Fruit fly (Drosophila melanogaster) whole organism, prepupa: Measurements from ENCODE around the gene Brf.

Experiments
- CG11294 ChIP-seq: fragments of 200-800 bp; sonication (Bioruptor generic); IDR thresholded peaks from 2 replicates; pipeline ENCODE4 v1.3.6; 2022; ENCODE audit warnings: missing biosample characterization, missing genetic modification characterization
- CG11762 ChIP-seq: fragments of 200-800 bp; sonication (Bioruptor generic); optimal IDR thresholded peaks from 3 replicates; lab custom pipeline; 2016; ENCODE audit warnings: missing biosample characterization, missing genetic modification characterization; ENCODE audit not compliant: insufficient read depth
- CG15336 ChIP-seq: fragments of 200-800 bp; sonication (Bioruptor generic); IDR thresholded peaks from 2 replicates; pipeline ENCODE4 v1.3.6; 2022; ENCODE audit warnings: missing biosample characterization, missing genetic modification characterization
- CG16779 ChIP-seq: fragments of 200-800 bp; sonication (Bioruptor generic); optimal IDR thresholded peaks from 3 replicates; lab custom pipeline; 2017; ENCODE audit warnings: missing biosample characterization, mild to moderate bottlenecking, missing genetic modification characterization
- CG32006 ChIP-seq: fragments of 200-800 bp; sonication (Bioruptor generic); optimal IDR thresholded peaks from 3 replicates; lab custom pipeline; 2017; ENCODE audit warnings: missing biosample characterization, mild to moderate bottlenecking, missing genetic modification characterization
- CG34406 ChIP-seq: fragments of 200-800 bp; sonication (Bioruptor generic); optimal IDR thresholded peaks from 3 replicates; lab custom pipeline; 2016; ENCODE audit warnings: missing biosample characterization, missing genetic modification characterization
- CG3919 ChIP-seq: fragments of 200-800 bp; sonication (Bioruptor generic); optimal IDR thresholded peaks from 3 replicates; lab custom pipeline; 2016; ENCODE audit warnings: missing biosample characterization, missing genetic modification characterization
- CG4318 ChIP-seq: fragments of 200-800 bp; sonication (Bioruptor generic); optimal IDR thresholded peaks from 3 replicates; lab custom pipeline; 2017; ENCODE audit warnings: missing biosample characterization, mild to moderate bottlenecking, missing genetic modification characterization
- CG6163 ChIP-seq: fragments of 200-800 bp; sonication (Bioruptor generic); IDR thresholded peaks from 3 replicates; pipeline ENCODE4 v1.3.6; 2022; ENCODE audit warnings: missing biosample characterization, missing genetic modification characterization
- CG6276 ChIP-seq: fragments of 200-800 bp; sonication (Bioruptor generic); optimal IDR thresholded peaks from 2 replicates; lab custom pipeline; 2017; ENCODE audit warnings: missing biosample characterization, mild to moderate bottlenecking, missing genetic modification characterization
- CG6808 ChIP-seq: fragments of 200-800 bp; sonication (Bioruptor generic); optimal IDR thresholded peaks from 3 replicates; lab custom pipeline; 2017; ENCODE audit warnings: missing biosample characterization, missing genetic modification characterization, mild to moderate bottlenecking, moderate library complexity, missing genetic modification reagents
- CG6854 ChIP-seq: fragments of 200-800 bp; sonication (Bioruptor generic); optimal IDR thresholded peaks from 2 replicates; lab custom pipeline; 2017; ENCODE audit warnings: missing biosample characterization, mild to moderate bottlenecking, missing genetic modification characterization
- CG8119 ChIP-seq: fragments of 200-800 bp; sonication (Bioruptor generic); IDR thresholded peaks from 3 replicates; pipeline ENCODE4 v1.3.6; 2022; ENCODE audit warnings: missing biosample characterization, missing genetic modification characterization
- CG8632 ChIP-seq: fragments of 200-800 bp; sonication (Bioruptor generic); optimal IDR thresholded peaks from 3 replicates; lab custom pipeline; 2016; ENCODE audit warnings: missing biosample characterization, missing genetic modification characterization
- CG9139 ChIP-seq: fragments of 200-800 bp; sonication (Bioruptor generic); optimal IDR thresholded peaks from 3 replicates; lab custom pipeline; 2017; ENCODE audit warnings: missing biosample characterization, mild to moderate bottlenecking, missing genetic modification characterization
- Gug ChIP-seq: fragments of 200-800 bp; sonication (Bioruptor generic); IDR thresholded peaks from 2 replicates; pipeline ENCODE4 v1.3.6; 2022; ENCODE audit warnings: missing biosample characterization, missing genetic modification characterization
- Hr39 ChIP-seq: fragments of 200-800 bp; sonication (Bioruptor generic); optimal IDR thresholded peaks from 2 replicates; lab custom pipeline; 2016; ENCODE audit warnings: missing biosample characterization, missing genetic modification characterization
- Hr4 ChIP-seq: fragments of 200-800 bp; sonication (Bioruptor generic); optimal IDR thresholded peaks from 3 replicates; lab custom pipeline; 2016; ENCODE audit warnings: missing biosample characterization, missing genetic modification characterization
- Lpt ChIP-seq: fragments of 200-800 bp; sonication (Bioruptor generic); optimal IDR thresholded peaks from 3 replicates; lab custom pipeline; 2016; ENCODE audit warnings: missing biosample characterization, missing genetic modification characterization
- OdsH ChIP-seq: fragments of 200-800 bp; sonication (Bioruptor generic); optimal IDR thresholded peaks from 3 replicates; lab custom pipeline; 2016; ENCODE audit warnings: missing biosample characterization, missing genetic modification characterization
- Sox14 ChIP-seq: fragments of 200-800 bp; sonication (Bioruptor generic); optimal IDR thresholded peaks from 3 replicates; lab custom pipeline; 2016; ENCODE audit warnings: missing biosample characterization, missing genetic modification characterization
- Sox15 ChIP-seq: fragments of 200-800 bp; sonication (Bioruptor generic); optimal IDR thresholded peaks from 3 replicates; lab custom pipeline; 2016; ENCODE audit warnings: missing biosample characterization, missing genetic modification characterization
- achi ChIP-seq: fragments of 200-800 bp; sonication (Bioruptor generic); optimal IDR thresholded peaks from 3 replicates; lab custom pipeline; 2016; ENCODE audit warnings: missing biosample characterization, missing genetic modification characterization
- acj6 ChIP-seq: fragments of 200-800 bp; sonication (Bioruptor generic); optimal IDR thresholded peaks from 3 replicates; lab custom pipeline; 2016; ENCODE audit warnings: missing biosample characterization, missing genetic modification characterization
- dac ChIP-seq: fragments of 200-800 bp; sonication (Bioruptor generic); optimal IDR thresholded peaks from 2 replicates; lab custom pipeline; 2017; ENCODE audit warnings: missing biosample characterization, mild to moderate bottlenecking, missing genetic modification characterization
- dsx ChIP-seq: fragments of 200-800 bp; optimal IDR thresholded peaks from 3 replicates; lab custom pipeline; 2019; ENCODE audit warnings: missing biosample characterization, mild to moderate bottlenecking, missing genetic modification characterization, moderate library complexity; ENCODE audit not compliant: poor library complexity, severe bottlenecking
- eg ChIP-seq: fragments of 200-800 bp; sonication (Bioruptor generic); IDR thresholded peaks from 3 replicates; pipeline ENCODE4 v1.3.6; 2022; ENCODE audit warnings: missing biosample characterization, missing genetic modification characterization
- esn ChIP-seq: fragments of 200-800 bp; sonication (Bioruptor generic); optimal IDR thresholded peaks from 2 replicates; lab custom pipeline; 2016; ENCODE audit warnings: missing biosample characterization, mild to moderate bottlenecking, missing genetic modification characterization, moderate library complexity
- fd59A ChIP-seq: fragments of 200-800 bp; sonication (Bioruptor generic); optimal IDR thresholded peaks from 2 replicates; lab custom pipeline; 2017; ENCODE audit warnings: missing biosample characterization, mild to moderate bottlenecking, missing genetic modification characterization, missing genetic modification reagents
- fd85E ChIP-seq: fragments of 200-800 bp; sonication (Bioruptor generic); optimal IDR thresholded peaks from 3 replicates; lab custom pipeline; 2016; ENCODE audit warnings: missing biosample characterization, missing genetic modification characterization
- fkh ChIP-seq: fragments of 200-800 bp; sonication (Bioruptor generic); optimal IDR thresholded peaks from 3 replicates; lab custom pipeline; 2017; ENCODE audit warnings: missing biosample characterization, mild to moderate bottlenecking, missing genetic modification characterization, moderate library complexity
- net ChIP-seq: fragments of 200-800 bp; sonication (Bioruptor generic); optimal IDR thresholded peaks from 3 replicates; lab custom pipeline; 2016; ENCODE audit warnings: missing biosample characterization, missing genetic modification characterization
- pdm3 ChIP-seq: fragments of 200-800 bp; sonication (Bioruptor generic); optimal IDR thresholded peaks from 3 replicates; lab custom pipeline; 2016; ENCODE audit warnings: missing biosample characterization, missing genetic modification characterization
- salr ChIP-seq, 2 experiments: fragments of 200-800 bp; sonication (Bioruptor generic); optimal IDR thresholded peaks; 3 replicates each; lab custom pipeline; 2016 to 2018; ENCODE audit warnings: missing biosample characterization in 2 of 2, missing genetic modification characterization in 2 of 2, mild to moderate bottlenecking in 1 of 2
- ss ChIP-seq, 2 experiments: fragments of 200-800 bp; sonication (Bioruptor generic); optimal IDR thresholded peaks; 2 replicates in 1 of 2; 3 replicates in 1 of 2; lab custom pipeline; 2017 to 2018; ENCODE audit warnings: mild to moderate bottlenecking in 2 of 2, missing biosample characterization in 2 of 2, missing genetic modification characterization in 2 of 2, moderate library complexity in 1 of 2
- vri ChIP-seq: fragments of 200-800 bp; sonication (Bioruptor generic); optimal IDR thresholded peaks from 3 replicates; lab custom pipeline; 2016; ENCODE audit warnings: missing biosample characterization, mild to moderate bottlenecking, missing genetic modification characterization

Brf gene

DNA sequence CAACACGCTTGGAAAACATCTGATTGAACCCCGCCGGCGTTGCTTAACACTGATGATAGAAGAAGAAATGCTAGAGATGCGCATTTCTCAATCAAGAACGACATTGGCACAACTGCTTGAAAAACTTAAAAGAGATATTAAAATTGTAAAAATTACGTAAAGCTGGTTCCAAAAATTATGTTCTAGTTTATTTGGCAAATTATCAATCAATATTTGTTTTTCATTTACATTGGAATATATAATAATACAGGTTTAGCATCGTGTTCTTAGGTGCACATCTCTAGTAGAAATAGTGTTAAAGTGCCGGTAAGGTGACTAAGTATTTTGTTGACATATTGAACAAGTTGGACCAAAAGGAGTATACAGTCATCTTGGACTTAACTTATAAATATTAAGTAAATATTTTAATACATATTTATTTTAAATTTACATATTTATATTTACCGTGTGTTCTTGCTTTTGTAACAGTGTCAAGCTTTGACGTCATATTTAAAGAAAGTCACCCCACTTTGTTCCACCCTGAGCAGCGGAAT is at the start of gene Brf, which contains the start of gene sds22 (continued):
- peak; percentile 77 to 93 for TF ChIP-seq salr (GFP tag; optimal IDR thresholded peaks at IDR 0.05; lab: Kevin White, UChicago)
- peak; percentile 92 for TF ChIP-seq net (GFP tag; lab: Kevin White, UChicago)
- TF ChIP-seq Hr4 (GFP tag; lab: Kevin White, UChicago) = peak; percentile 96
- TF ChIP-seq CG6163 (GFP tag; lab: Robert Waterston, UW) = peak; percentile 91
- TF ChIP-seq CG8632 (GFP tag; lab: Kevin White, UChicago) = peak; percentile 93
- peak; percentile 92 for TF ChIP-seq CG11762 (GFP tag; lab: Kevin White, UChicago)
- TF ChIP-seq CG34406 (GFP tag; lab: Kevin White, UChicago) = peak; percentile 94
- TF ChIP-seq ss (GFP tag; optimal IDR thresholded peaks at IDR 0.05; lab: Kevin White, UChicago) = peak; percentile 69 to 89

DNA sequence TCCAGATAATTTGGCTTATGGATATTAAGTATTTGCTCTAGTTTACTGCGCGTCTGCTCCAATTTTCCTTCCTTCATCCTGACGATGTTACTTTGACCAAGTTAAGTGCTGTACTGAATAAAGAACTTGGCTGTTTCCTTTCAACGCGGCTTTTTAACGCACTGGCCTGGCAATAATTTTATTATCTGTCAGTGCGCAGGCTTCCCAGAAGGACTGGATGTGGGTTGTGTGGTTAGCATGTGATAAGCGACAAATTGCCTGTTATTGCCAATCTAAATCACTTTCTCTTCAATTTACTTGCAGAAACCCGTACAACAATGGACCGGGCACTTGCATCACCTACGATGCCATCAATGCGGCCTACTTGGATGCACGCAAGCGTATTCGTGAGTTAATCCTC is 49.5 kb upstream of the Brf start, which contains the start of gene CG14331:
Gene CG14331 (minus strand): TSS at position 101 of the 400 bp plus-strand sequence.
- TF ChIP-seq CG4318 (GFP tag; lab: Kevin White, UChicago) (no peak), Sox15 (no peak), Gug (no peak), CG32006 (no peak), OdsH (GFP tag; lab: Kevin White, UChicago) (no peak), Hr39 (GFP tag; lab: Kevin White, UChicago) (no peak), dsx (GFP tag; lab: Kevin White, UChicago) (no peak), CG11294 (GFP tag; lab: Robert Waterston, UW) (no peak)

DNA sequence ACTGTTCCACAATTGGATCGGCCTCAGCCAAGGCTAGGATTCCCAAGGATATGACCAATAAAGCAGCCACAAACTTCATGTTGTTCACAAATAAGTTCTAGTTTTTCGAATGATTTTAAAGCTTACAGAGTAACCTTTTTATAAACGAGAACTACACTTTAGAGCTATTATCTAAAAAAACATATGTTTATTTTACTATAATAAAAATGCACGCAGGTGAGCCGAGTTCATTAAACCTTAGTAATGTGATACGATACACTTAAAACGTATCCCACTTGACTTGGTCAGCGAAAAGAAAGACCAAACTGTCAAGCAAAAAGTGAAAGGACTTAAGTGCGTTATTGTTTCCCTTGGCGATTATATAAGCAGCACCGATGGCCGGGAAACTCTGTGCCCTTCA is 43.2 kb upstream of the Brf start, which contains the start of gene CG44090:
Gene CG44090 (minus strand): TSS at position 101 of the 400 bp plus-strand sequence.
- TF ChIP-seq vri (GFP tag; lab: Kevin White, UChicago) (no peak), CG11762 (GFP tag; lab: Kevin White, UChicago) (no peak), CG9139 (no peak), dac (GFP tag; lab: Kevin White, UChicago) (no peak), dsx (GFP tag; lab: Kevin White, UChicago) (no peak), CG8632 (GFP tag; lab: Kevin White, UChicago) (no peak), CG11294 (GFP tag; lab: Robert Waterston, UW) (no peak), acj6 (GFP tag; lab: Kevin White, UChicago) (no peak), CG6808 (no peak), esn (GFP tag; lab: Kevin White, UChicago) (no peak), CG6854 (GFP tag; lab: Kevin White, UChicago) (no peak), CG3919 (GFP tag; lab: Kevin White, UChicago) (no peak), fd85E (GFP tag; lab: Kevin White, UChicago) (no peak), Sox14 (no peak), fd59A (GFP tag; lab: Kevin White, UChicago) (no peak)

- TF ChIP-seq CG15336 (GFP tag; lab: Robert Waterston, UW) = no peak
- no peak for TF ChIP-seq CG32006
- TF ChIP-seq ss (GFP tag; optimal IDR thresholded peaks at IDR 0.05; lab: Kevin White, UChicago) = peak in 1 of 2 experiments; percentile 93
Observed at dm6 chr3R:17433117-17433516, 42.0 kb upstream of the Brf start.

DNA sequence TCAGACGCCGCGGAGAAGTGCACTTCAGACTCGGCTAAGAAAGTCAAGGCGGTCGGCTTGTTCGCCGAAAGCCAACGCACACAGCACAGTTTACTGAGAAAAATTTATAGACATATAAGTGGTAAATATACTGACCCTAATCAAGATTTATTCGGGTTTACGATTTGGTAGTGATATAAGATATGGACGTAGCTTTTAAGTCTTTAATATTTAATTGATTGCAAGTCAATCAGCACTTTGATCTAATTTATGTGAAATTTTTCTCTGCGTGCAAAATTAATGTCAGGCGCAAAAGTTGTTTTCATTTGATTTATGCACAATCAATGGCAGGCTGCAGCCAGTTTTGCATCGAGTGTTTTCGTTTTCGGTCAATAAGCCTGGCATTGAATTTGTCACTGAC is 39.3 kb upstream of the Brf start:
- peak; percentile 55; the same call in 2 of the 3 replicates for TF ChIP-seq CG8119 (GFP tag; lab: Robert Waterston, UW)
- TF ChIP-seq Lpt = peak; percentile 17
- peak; percentile 42 for TF ChIP-seq pdm3 (GFP tag; lab: Kevin White, UChicago)
- TF ChIP-seq CG4318 (GFP tag; lab: Kevin White, UChicago) = peak; percentile 27
- TF ChIP-seq Gug = peak; percentile 40; the same call in 1 of the 2 replicates
- TF ChIP-seq Hr4 (GFP tag; lab: Kevin White, UChicago) = peak; percentile 75
- no peak for TF ChIP-seq CG16779 (tag; lab: Kevin White, UChicago)
- peak; percentile 19 for TF ChIP-seq achi
- TF ChIP-seq CG6276 (GFP tag; lab: Kevin White, UChicago) = peak; percentile 53
- TF ChIP-seq CG6808 = no peak
- TF ChIP-seq CG11294 (GFP tag; lab: Robert Waterston, UW) = peak; percentile 30; the same call in 1 of the 2 replicates
- peak; percentile 8 for TF ChIP-seq CG3919 (GFP tag; lab: Kevin White, UChicago)
- TF ChIP-seq CG15336 (GFP tag; lab: Robert Waterston, UW) = peak; percentile 69
- TF ChIP-seq Hr39 (GFP tag; lab: Kevin White, UChicago) = no peak
- 0 out of 3 replicates have a peak, but pooled peaks have one; percentile 41 for TF ChIP-seq CG6163 (GFP tag; lab: Robert Waterston, UW)
- TF ChIP-seq CG32006 = peak; percentile 73
- peak; percentile 66 for TF ChIP-seq eg (GFP tag; lab: Robert Waterston, UW)
- TF ChIP-seq OdsH (GFP tag; lab: Kevin White, UChicago) = peak; percentile 37
- peak; percentile 23 for TF ChIP-seq net (GFP tag; lab: Kevin White, UChicago)
- peak; percentile 35 for TF ChIP-seq dac (GFP tag; lab: Kevin White, UChicago)
- TF ChIP-seq fkh (GFP tag; lab: Kevin White, UChicago) = no peak
